Worm (Caenorhabditis elegans) whole organism, young adult: ENCODE results near the gene F11E6.11.

Source experiments
- dpl-1 ChIP-seq: fragments of 150-350 bp; optimal IDR thresholded peaks from 2 replicates; lab custom pipeline; 2014; ENCODE audit warnings: missing biosample characterization, missing genetic modification reagents, missing genetic modification characterization
- nfya-1 ChIP-seq: sonication (generic microtip); optimal IDR thresholded peaks from 2 replicates; lab custom pipeline; 2017; ENCODE audit warnings: antibody characterized with exemption, missing compliant biosample characterization, missing genetic modification characterization, borderline replicate concordance; ENCODE audit not compliant: insufficient read depth

- no peak for TF ChIP-seq nfya-1 (tag; lab: Kevin White, UChicago)
- TF ChIP-seq dpl-1 (GFP tag; lab: Kevin White, UChicago), result no peak
Observed at ce11 chrIV:17467825-17468224, 25.2 kb downstream of the F11E6.11 start.
